Worm (Caenorhabditis elegans) whole organism, young adult: Measurements from ENCODE around the gene srx-34.

Source experiments
- C06A6.2 ChIP-seq: fragments of 200-800 bp; sonication (Bioruptor generic); conservative IDR thresholded peaks from 2 replicates; pipeline ENCODE4 v1.3.6; 2022; ENCODE audit warnings: missing genetic modification characterization, missing compliant biosample characterization
- F22D6.2 ChIP-seq: sonication (generic microtip); optimal IDR thresholded peaks from 2 replicates; lab custom pipeline; 2016; ENCODE audit warnings: mild to moderate bottlenecking, missing genetic modification characterization, missing compliant biosample characterization
- F33H1.4 ChIP-seq: fragments of 200-800 bp; sonication (Bioruptor generic); IDR thresholded peaks from 2 replicates; pipeline ENCODE4 v1.3.6; 2022; ENCODE audit warnings: missing genetic modification reagents, missing genetic modification characterization, missing compliant biosample characterization
- F37B4.10 ChIP-seq: fragments of 200-800 bp; sonication (Bioruptor generic); IDR thresholded peaks from 2 replicates; pipeline ENCODE4 v1.3.6; 2022; ENCODE audit warnings: missing genetic modification characterization, missing compliant biosample characterization
- F55B11.4 ChIP-seq: sonication (generic microtip); optimal IDR thresholded peaks from 2 replicates; lab custom pipeline; 2016; ENCODE audit warnings: missing compliant biosample characterization, missing genetic modification characterization, borderline replicate concordance; ENCODE audit not compliant: insufficient read depth
- F57A8.1 ChIP-seq: fragments of 200-800 bp; sonication (Bioruptor generic); optimal IDR thresholded peaks from 2 replicates; lab custom pipeline; 2018; ENCODE audit warnings: mild to moderate bottlenecking, missing genetic modification characterization, moderate library complexity, missing compliant biosample characterization
- K11D2.4 ChIP-seq: fragments of 200-800 bp; sonication (Bioruptor generic); IDR thresholded peaks from 2 replicates; pipeline ENCODE4 v1.3.6; 2022; ENCODE audit warnings: missing genetic modification reagents, missing genetic modification characterization, missing compliant biosample characterization
- T07F8.4 ChIP-seq: sonication (generic microtip); optimal IDR thresholded peaks from 2 replicates; lab custom pipeline; 2016; ENCODE audit warnings: mild to moderate bottlenecking, missing genetic modification characterization, moderate library complexity, missing compliant biosample characterization
- T26A5.8 ChIP-seq: sonication (generic microtip); optimal IDR thresholded peaks from 2 replicates; lab custom pipeline; 2016; ENCODE audit warnings: missing genetic modification characterization, missing compliant biosample characterization
- Y53F4B.3 ChIP-seq: fragments of 200-800 bp; sonication (Bioruptor generic); IDR thresholded peaks from 2 replicates; pipeline ENCODE4 v1.3.6; 2022; ENCODE audit warnings: missing genetic modification reagents, missing genetic modification characterization, missing compliant biosample characterization
- ama-1 ChIP-seq, 3 experiments: fragments of 150-350 bp in 1 of 3; sonication (generic microtip) in 2 of 3; optimal IDR thresholded peaks; 2 replicates each; lab custom pipeline; 2014 to 2018; ENCODE audit warnings: missing biosample characterization in 2 of 3, missing genetic modification characterization in 2 of 3, missing genetic modification reagents in 2 of 3
- ccch-3 ChIP-seq: fragments of 200-800 bp; sonication (Bioruptor generic); optimal IDR thresholded peaks from 2 replicates; lab custom pipeline; 2018; ENCODE audit warnings: mild to moderate bottlenecking, missing genetic modification characterization, missing compliant biosample characterization
- cebp-1 ChIP-seq, 2 experiments: fragments of 200-800 bp in 1 of 2; sonication (Bioruptor generic) in 1 of 2; sonication (generic microtip) in 1 of 2; IDR thresholded peaks in 1 of 2; optimal IDR thresholded peaks in 1 of 2; 2 replicates each; pipeline versions ENCODE4 v1.3.6 to Lab custom; 2017 to 2022; ENCODE audit warnings: missing compliant biosample characterization in 2 of 2, missing genetic modification characterization in 2 of 2, mild to moderate bottlenecking in 1 of 2, missing genetic modification reagents in 1 of 2, moderate library complexity in 1 of 2
- ceh-58 ChIP-seq: fragments of 200-800 bp; sonication (Bioruptor generic); IDR thresholded peaks from 2 replicates; pipeline ENCODE4 v1.3.6; 2022; ENCODE audit warnings: missing genetic modification characterization, missing compliant biosample characterization
- efl-1 ChIP-seq: fragments of 150-350 bp; optimal IDR thresholded peaks from 2 replicates; lab custom pipeline; 2014; ENCODE audit warnings: missing biosample characterization, missing genetic modification reagents, missing genetic modification characterization
- ets-4 ChIP-seq: fragments of 200-800 bp; sonication (Bioruptor generic); optimal IDR thresholded peaks from 2 replicates; lab custom pipeline; 2018; ENCODE audit warnings: mild to moderate bottlenecking, missing genetic modification characterization, missing compliant biosample characterization
- hlh-12 ChIP-seq: sonication (generic microtip); optimal IDR thresholded peaks from 2 replicates; lab custom pipeline; 2016; ENCODE audit warnings: missing genetic modification characterization, missing compliant biosample characterization
- hmg-1.2 ChIP-seq: fragments of 200-800 bp; sonication (Bioruptor generic); IDR thresholded peaks from 2 replicates; pipeline ENCODE4 v1.3.6; 2022; ENCODE audit warnings: missing genetic modification reagents, missing genetic modification characterization, missing compliant biosample characterization
- lin-54 ChIP-seq: fragments of 200-800 bp; sonication (Bioruptor generic); optimal IDR thresholded peaks from 2 replicates; lab custom pipeline; 2018; ENCODE audit warnings: mild to moderate bottlenecking, missing genetic modification characterization, missing compliant biosample characterization
- mxl-1 ChIP-seq: sonication (generic microtip); optimal IDR thresholded peaks from 2 replicates; lab custom pipeline; 2016; ENCODE audit warnings: missing genetic modification characterization, missing compliant biosample characterization
- nhr-80 ChIP-seq: sonication (generic microtip); optimal IDR thresholded peaks from 2 replicates; lab custom pipeline; 2016; ENCODE audit warnings: missing genetic modification characterization, missing compliant biosample characterization
- rcor-1 ChIP-seq: fragments of 200-800 bp; sonication (Bioruptor generic); IDR thresholded peaks from 2 replicates; pipeline ENCODE4 v1.3.6; 2022; ENCODE audit warnings: missing genetic modification reagents, missing genetic modification characterization, missing compliant biosample characterization
- rec-8 ChIP-seq, 2 experiments: sonication (generic microtip); optimal IDR thresholded peaks; 2 replicates each; lab custom pipeline; 2016; ENCODE audit warnings: mild to moderate bottlenecking in 2 of 2, missing genetic modification characterization in 2 of 2, missing genetic modification reagents in 2 of 2, missing genotype in 2 of 2, missing biosample characterization in 1 of 2, missing compliant biosample characterization in 1 of 2, moderate library complexity in 1 of 2
- snpc-1.3 ChIP-seq: sonication (generic microtip); optimal IDR thresholded peaks from 2 replicates; lab custom pipeline; 2017; ENCODE audit warnings: missing genetic modification characterization, mild to moderate bottlenecking, missing compliant biosample characterization, antibody characterized with exemption, moderate library complexity, missing genotype, missing genetic modification reagents; ENCODE audit not compliant: insufficient read depth
- snpc-3.4 ChIP-seq: sonication (generic microtip); optimal IDR thresholded peaks from 2 replicates; lab custom pipeline; 2017; ENCODE audit warnings: missing genetic modification characterization, mild to moderate bottlenecking, missing compliant biosample characterization, antibody characterized with exemption, moderate library complexity, missing genotype, missing genetic modification reagents
- tbx-9 ChIP-seq: sonication (generic microtip); optimal IDR thresholded peaks from 2 replicates; lab custom pipeline; 2016; ENCODE audit warnings: borderline replicate concordance, missing genetic modification characterization, inconsistent platforms, missing compliant biosample characterization
- unc-62 ChIP-seq: fragments of 150-350 bp; optimal IDR thresholded peaks from 2 replicates; lab custom pipeline; 2014; ENCODE audit warnings: missing biosample characterization, missing genetic modification reagents, missing genetic modification characterization
- ztf-26 ChIP-seq: sonication (generic microtip); optimal IDR thresholded peaks from 2 replicates; lab custom pipeline; 2017; ENCODE audit warnings: missing genetic modification characterization, missing compliant biosample characterization
- ztf-28 ChIP-seq: fragments of 200-800 bp; sonication (Bioruptor generic); IDR thresholded peaks from 2 replicates; pipeline ENCODE4 v1.3.6; 2022; ENCODE audit warnings: missing genetic modification reagents, missing genetic modification characterization, missing compliant biosample characterization

Gene srx-34

ce11 chrV:7157089-7157488 lies 37.0 kb upstream of the srx-34 start, which contains the start of gene ugt-39:
Gene ugt-39, plus strand, starts transcription at chrV:7157142.
- TF ChIP-seq rec-8 (tag; optimal IDR thresholded peaks at IDR 0.05; lab: Kevin White, UChicago) (no peak), hmg-1.2 (GFP tag; lab: Robert Waterston, UW) (no peak), nhr-80 (tag; lab: Kevin White, UChicago) (peak; percentile 76), unc-62 (peak; percentile 14)

DNA sequence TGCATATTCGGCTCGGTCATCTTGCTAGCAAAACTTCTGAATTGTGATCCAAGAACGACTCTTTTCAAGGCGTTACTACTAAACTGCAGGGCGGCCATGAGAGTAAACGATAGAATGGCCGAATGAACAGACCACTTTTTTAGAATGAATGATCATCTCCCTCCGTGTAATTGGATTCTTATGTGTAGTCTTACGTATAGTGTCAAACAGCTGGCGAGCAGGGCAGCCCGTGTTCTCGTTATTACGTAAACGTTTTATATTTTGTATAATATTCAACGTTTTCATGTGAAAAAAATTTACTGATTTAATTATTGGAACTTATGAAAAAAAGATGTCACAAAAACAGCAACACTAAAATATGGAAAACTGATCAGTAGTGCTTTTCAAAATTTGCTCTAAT lies 36.0 kb upstream of the srx-34 start, which contains the start of gene F10D2.10:
Gene F10D2.10 (minus strand): TSS at position 101 of the 400 bp plus-strand sequence.
- TF ChIP-seq mxl-1 (tag; lab: Kevin White, UChicago) (no peak), ets-4 (no peak)
- TF ChIP-seq, all 124 proteins: peak for 0

DNA sequence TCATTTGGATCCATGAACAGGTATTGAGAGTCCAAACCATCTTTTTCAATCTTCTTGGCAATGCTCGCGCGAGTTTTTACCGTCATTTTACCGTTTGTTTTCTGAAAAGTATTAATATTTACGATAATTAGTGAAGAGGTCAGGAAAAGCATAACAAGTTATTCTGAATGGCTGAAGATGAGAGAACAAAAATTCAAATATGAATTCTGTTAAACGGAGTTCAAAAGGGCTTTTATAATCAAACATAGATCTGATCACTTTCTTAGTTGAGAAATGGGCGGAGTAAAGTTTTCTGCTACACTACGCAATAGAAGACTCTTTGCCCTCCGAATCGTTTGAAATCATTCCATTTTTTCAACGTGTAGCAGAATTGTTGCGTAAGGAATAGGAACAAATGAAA lies 33.0 kb upstream of the srx-34 start, which contains the start of gene fat-7:
Gene fat-7 (minus strand): TSS at position 101 of the 400 bp plus-strand sequence.
- TF ChIP-seq ztf-28 (GFP tag; lab: Robert Waterston, UW) (no peak), tbx-9 (no peak), ceh-58 (GFP tag; lab: Robert Waterston, UW) (no peak), F57A8.1 (GFP tag; lab: Kevin White, UChicago) (no peak), F37B4.10 (GFP tag; lab: Robert Waterston, UW) (no peak), cebp-1 (GFP tag; IDR thresholded peaks at IDR 0.05; lab: Robert Waterston, UW) (no peak), cebp-1 (tag; optimal IDR thresholded peaks at IDR 0.05; lab: Kevin White, UChicago) (no peak), Y53F4B.3 (no peak), T07F8.4 (tag; lab: Kevin White, UChicago) (no peak), rcor-1 (GFP tag; lab: Robert Waterston, UW) (no peak), nhr-80 (tag; lab: Kevin White, UChicago) (no peak)

DNA sequence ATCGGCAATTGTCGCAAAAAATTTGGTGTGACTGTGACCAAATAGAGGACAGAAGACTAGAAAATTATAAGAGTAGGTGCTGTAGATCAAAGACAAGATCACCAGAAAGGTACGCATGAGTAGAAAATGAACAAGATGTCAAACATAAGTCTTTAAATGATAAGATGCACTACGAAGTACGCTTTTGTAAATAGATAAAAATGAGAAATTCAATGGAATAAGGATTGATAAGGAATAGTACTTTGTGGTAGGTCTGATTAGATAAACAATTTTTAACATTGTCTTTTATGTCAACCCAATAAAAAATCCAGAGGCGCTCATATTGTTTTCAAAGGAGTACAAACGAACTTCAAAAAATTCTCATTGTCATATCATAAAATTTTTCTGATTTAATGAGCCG lies 30.5 kb upstream of the srx-34 start, which contains the start of gene F10D2.8:
Gene F10D2.8 (minus strand): TSS at position 145 of the 400 bp plus-strand sequence.
- TF ChIP-seq nhr-80 (tag; lab: Kevin White, UChicago) (peak; percentile 76), C06A6.2 (GFP tag; lab: Robert Waterston, UW) (no peak)

DNA sequence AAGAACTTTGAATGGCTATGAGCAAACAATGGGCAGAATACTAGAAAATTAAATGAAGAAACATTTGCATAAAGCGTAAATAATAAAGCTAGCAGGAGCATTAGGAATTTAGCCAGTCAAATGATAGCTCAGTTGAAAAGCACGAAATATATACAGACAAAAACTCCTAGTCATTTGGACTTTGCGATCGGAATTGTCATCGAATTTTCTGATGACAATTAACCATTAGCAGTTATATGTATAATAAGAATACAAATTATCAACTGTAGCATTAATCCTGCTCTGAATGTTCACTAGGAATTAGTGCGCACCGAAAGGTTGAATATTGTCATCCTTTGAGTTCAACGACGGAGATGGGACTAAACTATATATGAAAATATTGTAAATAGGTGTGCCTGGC lies 27.3 kb upstream of the srx-34 start, which contains the start of gene ugt-38:
Gene ugt-38 (minus strand): TSS at position 101 of the 400 bp plus-strand sequence.
- TF ChIP-seq F55B11.4 (no peak), hlh-12 (tag; lab: Kevin White, UChicago) (no peak), K11D2.4 (GFP tag; lab: Robert Waterston, UW) (no peak), snpc-1.3 (tag; lab: Kevin White, UChicago) (no peak), ztf-26 (tag; lab: Kevin White, UChicago) (no peak)

DNA sequence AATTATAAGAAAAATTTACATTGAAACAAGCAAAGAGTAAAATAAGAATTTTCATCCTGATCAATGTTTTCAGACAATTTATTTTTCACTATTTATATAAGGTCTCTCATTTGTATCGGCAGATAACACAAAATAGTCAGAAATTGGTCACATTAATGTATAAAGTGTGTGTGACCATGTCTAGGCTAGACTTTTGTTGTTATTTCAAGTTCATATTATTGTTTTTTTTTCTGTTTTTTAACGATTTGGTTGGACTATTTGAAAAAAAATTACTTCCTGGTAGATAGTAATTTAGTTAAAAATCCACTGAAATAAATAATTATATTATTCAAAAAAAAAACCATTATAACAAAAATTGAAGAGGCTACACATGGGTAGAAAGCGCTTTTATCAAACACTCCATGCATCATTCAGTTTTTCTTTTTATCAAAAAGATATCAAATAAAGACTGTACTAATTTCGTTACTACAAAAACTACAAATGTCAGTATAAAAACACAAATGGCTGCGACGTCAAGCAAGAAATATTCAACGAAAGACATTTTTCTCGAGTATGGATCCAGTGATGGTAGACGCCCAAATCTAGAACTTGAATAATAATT lies 25.3 kb upstream of the srx-34 start, which contains the start of gene ugt-37:
Gene ugt-37 (minus strand): TSS at position 69 of the 601 bp plus-strand sequence.
- TF ChIP-seq ama-1 (optimal IDR thresholded peaks at IDR 0.05; lab: Kevin White, UChicago) (no peak), ama-1 (GFP tag; optimal IDR thresholded peaks at IDR 0.05; lab: Kevin White, UChicago) (no peak), lin-54 (GFP tag; lab: Kevin White, UChicago) (no peak), T26A5.8 (tag; lab: Kevin White, UChicago) (no peak), snpc-3.4 (no peak), ztf-28 (GFP tag; lab: Robert Waterston, UW) (no peak), ccch-3 (GFP tag; lab: Kevin White, UChicago) (no peak), F33H1.4 (GFP tag; lab: Robert Waterston, UW) (no peak), efl-1 (GFP tag; lab: Kevin White, UChicago) (no peak), F22D6.2 (no peak)
